Worm (Caenorhabditis elegans): ENCODE data around the gene C33D3.4.

The C33D3.4 gene

ce11 chrX:10505193-10505592, 16.3 kb downstream of the C33D3.4 start:
- TF ChIP-seq egl-27 (tag; optimal IDR thresholded peaks at IDR 0.05) (no peak), ceh-16 (tag; optimal IDR thresholded peaks at IDR 0.05) (no peak), unc-62 (GFP tag; optimal IDR thresholded peaks at IDR 0.05) (no peak), sem-4 (tag; optimal IDR thresholded peaks at IDR 0.05) (no peak), crh-2 (tag; optimal IDR thresholded peaks at IDR 0.05) (no peak), fos-1 (tag; optimal IDR thresholded peaks at IDR 0.05) (no peak), lsy-2 (tag; optimal IDR thresholded peaks at IDR 0.05) (peak in 1 of 2 experiments; percentile 42)

ce11 chrX:10507971-10508370, 19.1 kb downstream of the C33D3.4 start:
- TF ChIP-seq elt-1 (tag; optimal IDR thresholded peaks at IDR 0.05): no peak
- TF ChIP-seq nhr-11 (tag; optimal IDR thresholded peaks at IDR 0.05): no peak
- TF ChIP-seq Y55F3AM.14 (GFP tag; optimal IDR thresholded peaks at IDR 0.05): no peak
- no peak for TF ChIP-seq ztf-1 (GFP tag; conservative IDR thresholded peaks at IDR 0.05)
- TF ChIP-seq nhr-23 (tag; optimal IDR thresholded peaks at IDR 0.05): no peak
- no peak for TF ChIP-seq zag-1 (tag; optimal IDR thresholded peaks at IDR 0.05)
- TF ChIP-seq ZK546.5 (tag; optimal IDR thresholded peaks at IDR 0.05): no peak
- no peak for TF ChIP-seq gmeb-1 (tag; optimal IDR thresholded peaks at IDR 0.05)
- no peak for TF ChIP-seq unc-55 (GFP tag; optimal IDR thresholded peaks at IDR 0.05)
- no peak for TF ChIP-seq lsy-2 (tag; optimal IDR thresholded peaks at IDR 0.05)
- no peak for TF ChIP-seq peb-1 (tag; optimal IDR thresholded peaks at IDR 0.05)
- no peak for TF ChIP-seq nhr-10 (tag; optimal IDR thresholded peaks at IDR 0.05)
- no peak for TF ChIP-seq mdl-1 (tag; optimal IDR thresholded peaks at IDR 0.05)
- TF ChIP-seq nhr-12 (tag; optimal IDR thresholded peaks at IDR 0.05): no peak
- TF ChIP-seq egl-27 (tag; optimal IDR thresholded peaks at IDR 0.05): no peak

DNA sequence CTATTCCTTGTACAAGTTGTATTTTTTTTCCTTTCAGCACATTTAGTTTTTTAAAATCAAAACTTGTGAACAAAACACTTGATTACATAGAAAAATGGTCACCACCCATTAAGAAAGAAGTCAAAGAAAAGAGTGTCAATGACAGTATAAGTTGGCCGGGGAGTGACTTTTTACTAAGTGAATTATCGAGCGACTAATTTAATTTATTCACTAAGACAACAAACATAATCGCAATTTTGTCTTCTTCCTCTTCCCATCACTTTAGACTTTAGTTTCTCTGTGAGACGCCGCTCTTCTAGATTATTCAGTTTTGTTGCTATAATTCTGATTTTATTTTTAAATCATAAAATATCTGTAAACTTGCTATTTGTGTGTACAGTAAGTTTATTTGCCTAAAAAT, 25.2 kb downstream of the C33D3.4 start:
- TF ChIP-seq ceh-16 (tag; optimal IDR thresholded peaks at IDR 0.05) (no peak), nhr-25 (tag; optimal IDR thresholded peaks at IDR 0.05) (no peak), peb-1 (tag; optimal IDR thresholded peaks at IDR 0.05) (no peak), R02D3.7 (tag; optimal IDR thresholded peaks at IDR 0.05) (no peak), elt-1 (tag; optimal IDR thresholded peaks at IDR 0.05) (no peak), lin-13 (GFP tag; optimal IDR thresholded peaks at IDR 0.05) (no peak)

ce11 chrX:10514834-10515233, 26.0 kb downstream of the C33D3.4 start:
- TF ChIP-seq ztf-4 (tag; optimal IDR thresholded peaks at IDR 0.05) (no peak), nhr-237 (tag; optimal IDR thresholded peaks at IDR 0.05) (no peak), ztf-1 (GFP tag; conservative IDR thresholded peaks at IDR 0.05) (no peak), egl-27 (tag; optimal IDR thresholded peaks at IDR 0.05) (no peak), mab-5 (tag; optimal IDR thresholded peaks at IDR 0.05) (no peak), nhr-129 (tag; optimal IDR thresholded peaks at IDR 0.05) (no peak), alr-1 (tag; optimal IDR thresholded peaks at IDR 0.05) (no peak), lin-13 (GFP tag; optimal IDR thresholded peaks at IDR 0.05) (no peak), lin-11 (tag; optimal IDR thresholded peaks at IDR 0.05) (no peak), nhr-10 (tag; optimal IDR thresholded peaks at IDR 0.05) (no peak), snpc-4 (tag; optimal IDR thresholded peaks at IDR 0.05) (no peak), R02D3.7 (tag; optimal IDR thresholded peaks at IDR 0.05) (no peak), sma-3 (GFP tag; optimal IDR thresholded peaks at IDR 0.05) (no peak), ceh-82 (tag; optimal IDR thresholded peaks at IDR 0.05) (no peak), C34F6.9 (tag; optimal IDR thresholded peaks at IDR 0.05) (no peak), F13H6.1 (tag; optimal IDR thresholded peaks at IDR 0.05) (no peak), lsy-2 (tag; optimal IDR thresholded peaks at IDR 0.05) (no peak)

- TF ChIP-seq nhr-25 (tag; optimal IDR thresholded peaks at IDR 0.05) (peak; percentile 7), dmd-4 (tag; optimal IDR thresholded peaks at IDR 0.05) (no peak)
Observed at ce11 chrX:10516549-10516948, 27.7 kb downstream of the C33D3.4 start.

- TF ChIP-seq nhr-12 (tag; optimal IDR thresholded peaks at IDR 0.05) (no peak), snpc-4 (tag; optimal IDR thresholded peaks at IDR 0.05) (no peak), lin-39 (tag; optimal IDR thresholded peaks at IDR 0.05) (no peak), sem-4 (tag; optimal IDR thresholded peaks at IDR 0.05) (no peak), alr-1 (tag; optimal IDR thresholded peaks at IDR 0.05) (no peak), unc-55 (GFP tag; optimal IDR thresholded peaks at IDR 0.05) (no peak), ztf-11 (tag; optimal IDR thresholded peaks at IDR 0.05) (no peak), Y55F3AM.14 (GFP tag; optimal IDR thresholded peaks at IDR 0.05) (no peak), unc-62 (GFP tag; optimal IDR thresholded peaks at IDR 0.05) (no peak), ceh-82 (tag; optimal IDR thresholded peaks at IDR 0.05) (no peak), ceh-16 (tag; optimal IDR thresholded peaks at IDR 0.05) (no peak), dmd-4 (tag; optimal IDR thresholded peaks at IDR 0.05) (no peak), nhr-10 (tag; optimal IDR thresholded peaks at IDR 0.05) (no peak), unc-39 (tag; optimal IDR thresholded peaks at IDR 0.05) (no peak)
Observed at ce11 chrX:10520185-10520584, 31.3 kb downstream of the C33D3.4 start.

Data from whole organism, L2 larva.